Worm (Caenorhabditis elegans): ENCODE measurements around the gene F44G4.1.

ce11 chrII:8969251-8970183 lies 24.9 kb upstream of the F44G4.1 start, which contains the start of the genes szy-20 and C18E9.5:
- TF ChIP-seq ama-1 (optimal IDR thresholded peaks at IDR 0.05) (no peak), hmbx-1 (tag; optimal IDR thresholded peaks at IDR 0.05) (no peak), hnd-1 (tag; optimal IDR thresholded peaks at IDR 0.05) (no peak), ceh-36 (tag; optimal IDR thresholded peaks at IDR 0.05) (no peak), aly-1 (tag; optimal IDR thresholded peaks at IDR 0.05) (no peak), ceh-13 (GFP tag; optimal IDR thresholded peaks at IDR 0.05) (no peak), flt-1 (GFP tag; IDR thresholded peaks at IDR 0.05) (no peak), tra-4 (tag; optimal IDR thresholded peaks at IDR 0.05) (no peak), hmg-4 (GFP tag; optimal IDR thresholded peaks at IDR 0.05) (peak; percentile 67), tbx-11 (GFP tag; IDR thresholded peaks at IDR 0.05) (no peak), F13C5.2 (tag; optimal IDR thresholded peaks at IDR 0.05) (peak; percentile 82)

Measured in whole organism, early embryonic.